Worm (Caenorhabditis elegans): ENCODE results near the gene stg-2.

ce11 chrX:8660909-8661308 lies 17.2 kb upstream of the stg-2 start:
- TF ChIP-seq dve-1 (tag; optimal IDR thresholded peaks at IDR 0.05) = no peak
- no peak for TF ChIP-seq unc-86 (tag; optimal IDR thresholded peaks at IDR 0.05)
- no peak for TF ChIP-seq F13H6.1 (tag; optimal IDR thresholded peaks at IDR 0.05)
- TF ChIP-seq ceh-9 (tag; optimal IDR thresholded peaks at IDR 0.05) = no peak
- no peak for TF ChIP-seq nhr-11 (tag; optimal IDR thresholded peaks at IDR 0.05)
